Fruit fly (Drosophila melanogaster) whole organism, embryonic: ENCODE results near the gene Nup107.
A peak's percentile ranks its signal among the peaks of the same experiment; 100 is the strongest.

Source experiments
- BEAF-32 ChIP-seq: fragments of 200-800 bp; sonication (Bioruptor generic); optimal IDR thresholded peaks from 3 replicates; lab custom pipeline; 2017; ENCODE audit warnings: missing biosample characterization, missing genetic modification characterization, mild to moderate bottlenecking, moderate library complexity, missing genetic modification reagents
- CG10209 ChIP-seq: fragments of 200-800 bp; sonication (Bioruptor generic); optimal IDR thresholded peaks from 3 replicates; lab custom pipeline; 2017; ENCODE audit warnings: missing biosample characterization, mild to moderate bottlenecking, missing genetic modification characterization, missing genetic modification reagents
- CG10959 ChIP-seq: fragments of 200-800 bp; sonication (Bioruptor generic); IDR thresholded peaks from 2 replicates; pipeline ENCODE4 v1.3.6; 2022; ENCODE audit warnings: missing biosample characterization, missing genetic modification characterization
- CG11504 ChIP-seq: fragments of 200-800 bp; sonication (Bioruptor generic); optimal IDR thresholded peaks from 3 replicates; lab custom pipeline; 2019; ENCODE audit warnings: missing biosample characterization, mild to moderate bottlenecking, missing genetic modification characterization, moderate library complexity
- CG11696 ChIP-seq: fragments of 200-800 bp; sonication (Bioruptor generic); IDR thresholded peaks from 2 replicates; pipeline ENCODE4 v1.3.6; 2022; ENCODE audit warnings: missing biosample characterization, missing genetic modification characterization
- CG12104 ChIP-seq: fragments of 200-800 bp; sonication (Bioruptor generic); optimal IDR thresholded peaks from 3 replicates; lab custom pipeline; 2016; ENCODE audit warnings: missing biosample characterization, missing genetic modification characterization
- CG12155 ChIP-seq: fragments of 200-800 bp; sonication (Bioruptor generic); optimal IDR thresholded peaks from 3 replicates; lab custom pipeline; 2016; ENCODE audit warnings: missing biosample characterization, missing genetic modification characterization
- CG14667 ChIP-seq: fragments of 200-800 bp; sonication (Bioruptor generic); IDR thresholded peaks from 2 replicates; pipeline ENCODE4 v1.3.6; 2022; ENCODE audit warnings: missing biosample characterization, missing genetic modification characterization
- CG14965 ChIP-seq: fragments of 200-800 bp; sonication (Bioruptor generic); optimal IDR thresholded peaks from 2 replicates; lab custom pipeline; 2016; ENCODE audit warnings: missing biosample characterization, missing genetic modification characterization, borderline replicate concordance
- CG15696 ChIP-seq: fragments of 200-800 bp; sonication (Bioruptor generic); optimal IDR thresholded peaks from 2 replicates; lab custom pipeline; 2019; ENCODE audit warnings: missing biosample characterization, mild to moderate bottlenecking, missing genetic modification characterization, moderate library complexity
- CG17359 ChIP-seq: fragments of 200-800 bp; sonication (Bioruptor generic); optimal IDR thresholded peaks from 3 replicates; lab custom pipeline; 2018; ENCODE audit warnings: missing biosample characterization, mild to moderate bottlenecking, missing genetic modification characterization, moderate library complexity
- CG2889 ChIP-seq: fragments of 200-800 bp; sonication (Bioruptor generic); IDR thresholded peaks from 3 replicates; pipeline ENCODE4 v1.3.6; 2022; ENCODE audit warnings: missing biosample characterization, missing genetic modification characterization
- CG32767 ChIP-seq: fragments of 200-800 bp; sonication (Bioruptor generic); IDR thresholded peaks from 2 replicates; pipeline ENCODE4 v1.3.6; 2022; ENCODE audit warnings: missing biosample characterization, missing genetic modification characterization
- CG4282 ChIP-seq: fragments of 200-800 bp; sonication (Bioruptor generic); optimal IDR thresholded peaks from 2 replicates; lab custom pipeline; 2016; ENCODE audit warnings: missing biosample characterization, missing genetic modification characterization
- CG4424 ChIP-seq: fragments of 200-800 bp; sonication (Bioruptor generic); optimal IDR thresholded peaks from 3 replicates; lab custom pipeline; 2016; ENCODE audit warnings: missing biosample characterization, missing genetic modification characterization
- CG4854 ChIP-seq: fragments of 200-800 bp; sonication (Bioruptor generic); optimal IDR thresholded peaks from 2 replicates; lab custom pipeline; 2016; ENCODE audit warnings: missing biosample characterization, missing genetic modification characterization, inconsistent platforms
- CG8281 ChIP-seq: fragments of 200-800 bp; sonication (Bioruptor generic); optimal IDR thresholded peaks from 2 replicates; lab custom pipeline; 2018; ENCODE audit warnings: missing biosample characterization, mild to moderate bottlenecking, missing genetic modification characterization, moderate library complexity
- CG8290 ChIP-seq, 3 experiments: fragments of 200-800 bp; sonication (Bioruptor generic); optimal IDR thresholded peaks; 2 replicates each; lab custom pipeline; 2016 to 2019; ENCODE audit warnings: missing biosample characterization in 3 of 3, missing genetic modification characterization in 3 of 3, mild to moderate bottlenecking in 2 of 3, moderate library complexity in 1 of 3
- CG9797 ChIP-seq: fragments of 200-800 bp; sonication (Bioruptor generic); optimal IDR thresholded peaks from 3 replicates; lab custom pipeline; 2018; ENCODE audit warnings: missing biosample characterization, mild to moderate bottlenecking, missing genetic modification characterization
- Dad ChIP-seq: fragments of 200-800 bp; sonication (Bioruptor generic); optimal IDR thresholded peaks from 3 replicates; lab custom pipeline; 2016; ENCODE audit warnings: missing biosample characterization, missing genetic modification characterization
- Dek ChIP-seq: fragments of 200-800 bp; sonication (Bioruptor generic); optimal IDR thresholded peaks from 3 replicates; lab custom pipeline; 2019; ENCODE audit warnings: missing biosample characterization, mild to moderate bottlenecking, missing genetic modification characterization, moderate library complexity
- Dfd ChIP-seq, 2 experiments: fragments of >200 bp; optimal IDR thresholded peaks; 2 replicates each; lab custom pipeline; 2017; ENCODE audit warnings: missing biosample characterization in 2 of 2, missing genetic modification characterization in 2 of 2
- Dll ChIP-seq: fragments of 200-800 bp; sonication (Bioruptor generic); IDR thresholded peaks from 4 replicates; pipeline ENCODE4 v1.3.6; 2022; ENCODE audit warnings: missing biosample characterization, missing genetic modification characterization; ENCODE audit not compliant: partially characterized antibody
- H15 ChIP-seq: fragments of 200-800 bp; sonication (Bioruptor generic); IDR thresholded peaks from 3 replicates; pipeline ENCODE4 v1.3.6; 2022; ENCODE audit warnings: missing biosample characterization, missing genetic modification characterization
- MESR4 ChIP-seq: fragments of 200-800 bp; sonication (Bioruptor generic); optimal IDR thresholded peaks from 2 replicates; lab custom pipeline; 2018; ENCODE audit warnings: missing biosample characterization, mild to moderate bottlenecking, missing genetic modification characterization, moderate library complexity
- Mrtf ChIP-seq: fragments of 200-800 bp; sonication (Bioruptor generic); IDR thresholded peaks from 3 replicates; pipeline ENCODE4 v1.3.6; 2022; ENCODE audit warnings: missing biosample characterization, missing genetic modification characterization
- Ptx1 ChIP-seq: fragments of 200-800 bp; sonication (Bioruptor generic); IDR thresholded peaks from 2 replicates; pipeline ENCODE4 v1.3.6; 2022; ENCODE audit warnings: missing biosample characterization, missing genetic modification characterization
- Rx ChIP-seq: fragments of 200-800 bp; sonication (Bioruptor generic); IDR thresholded peaks from 2 replicates; pipeline ENCODE4 v1.3.6; 2022; ENCODE audit warnings: missing biosample characterization, missing genetic modification characterization
- Sry-δ ChIP-seq: fragments of 200-800 bp; sonication (Bioruptor generic); optimal IDR thresholded peaks from 2 replicates; lab custom pipeline; 2016; ENCODE audit warnings: missing biosample characterization, missing genetic modification characterization
- Taf1 ChIP-seq: fragments of 200-800 bp; sonication (Bioruptor generic); IDR thresholded peaks from 2 replicates; pipeline ENCODE4 v1.3.6; 2022; ENCODE audit warnings: missing biosample characterization, missing genetic modification characterization
- ab ChIP-seq: fragments of 200-800 bp; sonication (Bioruptor generic); optimal IDR thresholded peaks from 2 replicates; lab custom pipeline; 2016; ENCODE audit warnings: missing biosample characterization, missing genetic modification characterization
- ap ChIP-seq: fragments of 200-800 bp; sonication (Bioruptor generic); IDR thresholded peaks from 2 replicates; pipeline ENCODE4 v1.3.6; 2022; ENCODE audit warnings: missing biosample characterization, missing genetic modification characterization
- ara ChIP-seq: fragments of 200-800 bp; sonication (Bioruptor generic); IDR thresholded peaks from 2 replicates; pipeline ENCODE4 v1.3.6; 2022; ENCODE audit warnings: missing biosample characterization, missing genetic modification characterization
- ato ChIP-seq: fragments of 200-800 bp; sonication (Bioruptor generic); IDR thresholded peaks from 2 replicates; pipeline ENCODE4 v1.3.6; 2022; ENCODE audit warnings: missing biosample characterization, missing genetic modification characterization; ENCODE audit not compliant: partially characterized antibody
- cg ChIP-seq: fragments of 200-800 bp; sonication (Bioruptor generic); optimal IDR thresholded peaks from 3 replicates; lab custom pipeline; 2019; ENCODE audit warnings: missing biosample characterization, mild to moderate bottlenecking, missing genetic modification characterization, moderate library complexity
- cwo ChIP-seq: fragments of 200-800 bp; sonication (Bioruptor generic); optimal IDR thresholded peaks from 3 replicates; lab custom pipeline; 2017; ENCODE audit warnings: missing biosample characterization, missing genetic modification characterization, mild to moderate bottlenecking, moderate library complexity, missing genetic modification reagents
- fd3F ChIP-seq: fragments of 200-800 bp; sonication (Bioruptor generic); optimal IDR thresholded peaks from 2 replicates; lab custom pipeline; 2018; ENCODE audit warnings: missing biosample characterization, mild to moderate bottlenecking, missing genetic modification characterization, moderate library complexity
- gfzf ChIP-seq: fragments of 200-800 bp; sonication (Bioruptor generic); optimal IDR thresholded peaks from 2 replicates; lab custom pipeline; 2016; ENCODE audit warnings: missing biosample characterization, mild to moderate bottlenecking, missing genetic modification characterization, moderate library complexity
- insv ChIP-seq, 2 experiments: fragments of 200-800 bp; sonication (Bioruptor generic); optimal IDR thresholded peaks; 3 replicates each; lab custom pipeline; 2016 to 2018; ENCODE audit warnings: missing biosample characterization in 2 of 2, missing genetic modification characterization in 2 of 2
- ken ChIP-seq: fragments of 200-800 bp; sonication (Bioruptor generic); IDR thresholded peaks from 3 replicates; pipeline ENCODE4 v1.3.6; 2022; ENCODE audit warnings: missing biosample characterization, missing genetic modification characterization
- p53 ChIP-seq: fragments of 200-800 bp; sonication (Bioruptor generic); optimal IDR thresholded peaks from 2 replicates; lab custom pipeline; 2016; ENCODE audit warnings: missing biosample characterization, missing genetic modification characterization
- pnt ChIP-seq: fragments of 200-800 bp; sonication (Bioruptor generic); optimal IDR thresholded peaks from 3 replicates; lab custom pipeline; 2016; ENCODE audit warnings: missing biosample characterization, missing genetic modification characterization
- ro ChIP-seq: fragments of 200-800 bp; sonication (Bioruptor generic); IDR thresholded peaks from 2 replicates; pipeline ENCODE4 v1.3.6; 2022; ENCODE audit warnings: missing biosample characterization, missing genetic modification characterization
- run ChIP-seq: fragments of 200-800 bp; sonication (Bioruptor generic); optimal IDR thresholded peaks from 3 replicates; lab custom pipeline; 2018; ENCODE audit warnings: missing biosample characterization, mild to moderate bottlenecking, missing genetic modification characterization
- salm ChIP-seq: fragments of 200-800 bp; sonication (Bioruptor generic); optimal IDR thresholded peaks from 2 replicates; lab custom pipeline; 2018; ENCODE audit warnings: missing biosample characterization, mild to moderate bottlenecking, missing genetic modification characterization
- sens-2 ChIP-seq: fragments of 200-800 bp; sonication (Bioruptor generic); IDR thresholded peaks from 2 replicates; pipeline ENCODE4 v1.3.6; 2022; ENCODE audit warnings: missing biosample characterization, missing genetic modification characterization
- seq ChIP-seq: fragments of 200-800 bp; sonication (Bioruptor generic); IDR thresholded peaks from 2 replicates; pipeline ENCODE4 v1.3.6; 2022; ENCODE audit warnings: missing biosample characterization, missing genetic modification characterization
- slbo ChIP-seq: fragments of 200-800 bp; sonication (Bioruptor generic); IDR thresholded peaks from 2 replicates; pipeline ENCODE4 v1.3.6; 2022; ENCODE audit warnings: missing biosample characterization, missing genetic modification characterization
- wor ChIP-seq: fragments of 200-800 bp; sonication (Bioruptor generic); IDR thresholded peaks from 2 replicates; pipeline ENCODE4 v1.3.6; 2022; ENCODE audit warnings: missing biosample characterization, missing genetic modification characterization
- yki ChIP-seq: fragments of >200 bp; optimal IDR thresholded peaks from 3 replicates; lab custom pipeline; 2018

Nup107 gene

dm6 chr2L:10760422-10761166 is 24.7 kb upstream of the Nup107 start, which contains the start of gene CG6495 (continued):
- TF ChIP-seq fd3F (peak; percentile 18), H15 (GFP tag; lab: Robert Waterston, UW) (no peak), Taf1 (0 out of 2 replicates have a peak, but pooled peaks have one; percentile 6), CG4282 (GFP tag; lab: Kevin White, UChicago) (no peak), CG11696 (GFP tag; lab: Robert Waterston, UW) (no peak), ara (GFP tag; lab: Robert Waterston, UW) (no peak), sens-2 (no peak), CG14667 (GFP tag; lab: Robert Waterston, UW) (0 out of 2 replicates have a peak, but pooled peaks have one; percentile 11), CG4424 (GFP tag; lab: Kevin White, UChicago) (peak; percentile 32), cwo (peak; percentile 63), CG8290 (GFP tag; optimal IDR thresholded peaks at IDR 0.05; lab: Kevin White, UChicago) (no peak), CG8290 (tag; optimal IDR thresholded peaks at IDR 0.05; lab: Kevin White, UChicago) (no peak), ato (GFP tag; lab: Robert Waterston, UW) (no peak), slbo (GFP tag; lab: Robert Waterston, UW) (peak; percentile 61), Ptx1 (GFP tag; lab: Robert Waterston, UW) (peak; percentile 53; the same call in 1 of the 2 replicates), CG15696 (tag; lab: Kevin White, UChicago) (no peak), CG12155 (GFP tag; lab: Kevin White, UChicago) (peak; percentile 26), Dll (no peak), BEAF-32 (no peak), Sry-δ (no peak), insv (GFP tag; optimal IDR thresholded peaks at IDR 0.05; lab: Kevin White, UChicago) (no peak), p53 (no peak), run (tag; lab: Kevin White, UChicago) (peak; percentile 61), salm (tag; lab: Kevin White, UChicago) (peak; percentile 34), CG10959 (GFP tag; lab: Robert Waterston, UW) (no peak), CG4854 (GFP tag; lab: Kevin White, UChicago) (no peak), MESR4 (GFP tag; lab: Kevin White, UChicago) (no peak), seq (GFP tag; lab: Robert Waterston, UW) (no peak), CG11504 (peak; percentile 78), cg (no peak), CG9797 (GFP tag; lab: Kevin White, UChicago) (no peak), CG2889 (GFP tag; lab: Robert Waterston, UW) (no peak), ro (GFP tag; lab: Robert Waterston, UW) (no peak), Rx (GFP tag; lab: Robert Waterston, UW) (no peak), Dfd (GFP tag; optimal IDR thresholded peaks at IDR 0.05; lab: Kevin White, UChicago) (no peak), gfzf (GFP tag; lab: Kevin White, UChicago) (no peak), Mrtf (GFP tag; lab: Robert Waterston, UW) (no peak), wor (GFP tag; lab: Robert Waterston, UW) (no peak), CG32767 (GFP tag; lab: Robert Waterston, UW) (no peak), Dek (tag; lab: Kevin White, UChicago) (peak; percentile 50), ab (GFP tag; lab: Kevin White, UChicago) (no peak), CG14965 (GFP tag; lab: Kevin White, UChicago) (no peak), yki (lab: Kevin White, UChicago) (no peak), pnt (no peak), ken (GFP tag; lab: Robert Waterston, UW) (no peak), Dad (GFP tag; lab: Kevin White, UChicago) (no peak), CG10209 (GFP tag; lab: Kevin White, UChicago) (peak; percentile 47), ap (GFP tag; lab: Robert Waterston, UW) (no peak), CG17359 (tag; lab: Kevin White, UChicago) (peak; percentile 67), CG8281 (peak; percentile 2), CG12104 (GFP tag; lab: Kevin White, UChicago) (no peak)
